Fruit fly (Drosophila melanogaster) whole organism, wandering third instar larva: ENCODE measurements around the gene Vha16-5.

Experiments used
- Abd-B ChIP-seq: fragments of >200 bp; optimal IDR thresholded peaks from 2 replicates; lab custom pipeline; 2017; ENCODE audit warnings: missing biosample characterization, missing genetic modification characterization
- CrebA ChIP-seq: fragments of 200-800 bp; sonication (Bioruptor generic); optimal IDR thresholded peaks from 2 replicates; lab custom pipeline; 2016; ENCODE audit warnings: missing biosample characterization, mild to moderate bottlenecking, missing genetic modification characterization, borderline replicate concordance
- dl ChIP-seq, 2 experiments: fragments of 175-275, 200-275 bp in 1 of 2; fragments of 200-275 bp in 1 of 2; sonication (Bioruptor generic); optimal IDR thresholded peaks; lab custom pipeline; 2018; ENCODE audit warnings: mild to moderate bottlenecking in 2 of 2, missing biosample characterization in 2 of 2, missing genetic modification characterization in 2 of 2, moderate library complexity in 2 of 2; ENCODE audit not compliant: partially characterized antibody in 2 of 2, insufficient read depth in 1 of 2
- dsf ChIP-seq: sonication (Bioruptor generic); optimal IDR thresholded peaks from 2 replicates; lab custom pipeline; 2016; ENCODE audit warnings: missing biosample characterization, missing genetic modification characterization, borderline replicate concordance
- fru ChIP-seq: fragments of 200-800 bp; sonication (Bioruptor generic); optimal IDR thresholded peaks from 3 replicates; lab custom pipeline; 2016; ENCODE audit warnings: missing biosample characterization, mild to moderate bottlenecking, missing genetic modification characterization
- lola ChIP-seq: fragments of >200 bp; optimal IDR thresholded peaks from 2 replicates; lab custom pipeline; 2017; ENCODE audit warnings: missing biosample characterization, missing genetic modification characterization

dm6 chr2L:10694053-10694618 is 42.7 kb downstream of the Vha16-5 start, which contains the start of gene CG17108:
- no peak for TF ChIP-seq fru (GFP tag; lab: Kevin White, UChicago)
- no peak for TF ChIP-seq dl (GFP tag; optimal IDR thresholded peaks at IDR 0.05; lab: Kevin White, UChicago; ENCODE audit: insufficient read depth in 1 of 2, partially characterized antibody in 2 of 2)
- no peak for TF ChIP-seq lola
- TF ChIP-seq dsf (GFP tag; lab: Kevin White, UChicago) = no peak
- TF ChIP-seq Abd-B (GFP tag; lab: Kevin White, UChicago) = no peak
- no peak for TF ChIP-seq CrebA (GFP tag; lab: Kevin White, UChicago)
